Fruit fly (Drosophila melanogaster) whole organism, embryonic: ENCODE data around the gene Elp3.

ENCODE experiments used
- Ada2b ChIP-seq: fragments of 200-800 bp; sonication (Bioruptor generic); IDR thresholded peaks from 2 replicates; pipeline ENCODE4 v1.3.6; 2022; ENCODE audit warnings: missing biosample characterization, missing genetic modification characterization
- Atf3 ChIP-seq: fragments of 200-800 bp; sonication (Bioruptor generic); optimal IDR thresholded peaks from 3 replicates; lab custom pipeline; 2016; ENCODE audit warnings: missing biosample characterization, missing genetic modification characterization
- B-H2 ChIP-seq: fragments of 200-800 bp; sonication (Bioruptor generic); optimal IDR thresholded peaks from 2 replicates; lab custom pipeline; 2018; ENCODE audit warnings: missing biosample characterization, mild to moderate bottlenecking, missing genetic modification characterization
- C15 ChIP-seq: fragments of 200-800 bp; sonication (Bioruptor generic); IDR thresholded peaks from 3 replicates; pipeline ENCODE4 v1.3.6; 2022; ENCODE audit warnings: missing biosample characterization, missing genetic modification characterization
- CG13424 ChIP-seq: fragments of 200-800 bp; sonication (Bioruptor generic); optimal IDR thresholded peaks from 2 replicates; lab custom pipeline; 2019; ENCODE audit warnings: missing biosample characterization, mild to moderate bottlenecking, missing genetic modification characterization, moderate library complexity
- CG1529 ChIP-seq: fragments of 200-800 bp; sonication (Bioruptor generic); optimal IDR thresholded peaks from 3 replicates; lab custom pipeline; 2018; ENCODE audit warnings: missing biosample characterization, missing genetic modification characterization
- CG15601 ChIP-seq: fragments of 200-800 bp; sonication (Bioruptor generic); optimal IDR thresholded peaks from 3 replicates; lab custom pipeline; 2019; ENCODE audit warnings: missing biosample characterization, mild to moderate bottlenecking, missing genetic modification characterization, moderate library complexity
- CG17328 ChIP-seq: fragments of 200-800 bp; sonication (Bioruptor generic); IDR thresholded peaks from 2 replicates; pipeline ENCODE4 v1.3.6; 2022; ENCODE audit warnings: missing biosample characterization, missing genetic modification characterization
- CG17361 ChIP-seq: fragments of 200-800 bp; sonication (Bioruptor generic); IDR thresholded peaks from 3 replicates; pipeline ENCODE4 v1.3.6; 2022; ENCODE audit warnings: missing biosample characterization, missing genetic modification characterization
- CG32532 ChIP-seq: fragments of 200-800 bp; sonication (Bioruptor generic); IDR thresholded peaks from 2 replicates; pipeline ENCODE4 v1.3.6; 2022; ENCODE audit warnings: missing biosample characterization, missing genetic modification characterization
- CG34376 ChIP-seq: fragments of 200-800 bp; sonication (Bioruptor generic); optimal IDR thresholded peaks from 2 replicates; lab custom pipeline; 2018; ENCODE audit warnings: missing biosample characterization, mild to moderate bottlenecking, missing genetic modification characterization
- CG4360 ChIP-seq: fragments of 200-800 bp; sonication (Bioruptor generic); IDR thresholded peaks from 2 replicates; pipeline ENCODE4 v1.3.6; 2022; ENCODE audit warnings: missing biosample characterization, missing genetic modification characterization
- CG43689 ChIP-seq: fragments of 200-800 bp; sonication (Bioruptor generic); IDR thresholded peaks from 2 replicates; pipeline ENCODE4 v1.3.6; 2022; ENCODE audit warnings: missing biosample characterization, missing genetic modification characterization
- CG6813 ChIP-seq: fragments of 200-800 bp; sonication (Bioruptor generic); optimal IDR thresholded peaks from 2 replicates; lab custom pipeline; 2017; ENCODE audit warnings: missing biosample characterization, missing genetic modification characterization, mild to moderate bottlenecking, moderate library complexity, missing genetic modification reagents
- CG8089 ChIP-seq: fragments of 200-800 bp; sonication (Bioruptor generic); optimal IDR thresholded peaks from 3 replicates; lab custom pipeline; 2016; ENCODE audit warnings: missing biosample characterization, missing genetic modification characterization
- CG9797 ChIP-seq: fragments of 200-800 bp; sonication (Bioruptor generic); optimal IDR thresholded peaks from 3 replicates; lab custom pipeline; 2018; ENCODE audit warnings: missing biosample characterization, mild to moderate bottlenecking, missing genetic modification characterization
- Chrac-16 ChIP-seq: fragments of 200-800 bp; sonication (Bioruptor generic); optimal IDR thresholded peaks from 3 replicates; lab custom pipeline; 2016; ENCODE audit warnings: missing biosample characterization, missing genetic modification characterization
- Deaf1 ChIP-seq: fragments of 200-800 bp; optimal IDR thresholded peaks from 3 replicates; lab custom pipeline; 2019; ENCODE audit warnings: missing biosample characterization, mild to moderate bottlenecking, missing genetic modification characterization, moderate library complexity
- E2f2 ChIP-seq: fragments of 200-800 bp; sonication (Bioruptor generic); IDR thresholded peaks from 2 replicates; pipeline ENCODE4 v1.3.6; 2022; ENCODE audit warnings: missing biosample characterization, missing genetic modification characterization
- Fer2 ChIP-seq: fragments of 200-800 bp; sonication (Bioruptor generic); optimal IDR thresholded peaks from 2 replicates; lab custom pipeline; 2018; ENCODE audit warnings: missing biosample characterization, mild to moderate bottlenecking, missing genetic modification characterization, moderate library complexity
- Gsc ChIP-seq: fragments of 200-800 bp; sonication (Bioruptor generic); IDR thresholded peaks from 2 replicates; pipeline ENCODE4 v1.3.6; 2022; ENCODE audit warnings: missing biosample characterization, missing genetic modification characterization
- HLH4C ChIP-seq: fragments of 200-800 bp; sonication (Bioruptor generic); IDR thresholded peaks from 3 replicates; pipeline ENCODE4 v1.3.6; 2022; ENCODE audit warnings: missing biosample characterization, missing genetic modification characterization; ENCODE audit not compliant: partially characterized antibody
- Lim3 ChIP-seq: fragments of 200-800 bp; sonication (Bioruptor generic); IDR thresholded peaks from 2 replicates; pipeline ENCODE4 v1.3.6; 2022; ENCODE audit warnings: missing biosample characterization, missing genetic modification characterization
- NC2α ChIP-seq: fragments of 200-800 bp; sonication (Bioruptor generic); optimal IDR thresholded peaks from 2 replicates; lab custom pipeline; 2016; ENCODE audit warnings: missing biosample characterization, missing genetic modification characterization
- Oaz ChIP-seq: fragments of 200-800 bp; sonication (Bioruptor generic); IDR thresholded peaks from 2 replicates; pipeline ENCODE4 v1.3.6; 2022; ENCODE audit warnings: missing biosample characterization, missing genetic modification characterization
- ap ChIP-seq: fragments of 200-800 bp; sonication (Bioruptor generic); IDR thresholded peaks from 2 replicates; pipeline ENCODE4 v1.3.6; 2022; ENCODE audit warnings: missing biosample characterization, missing genetic modification characterization
- bsh ChIP-seq, 2 experiments: fragments of 200-800 bp; sonication (Bioruptor generic); optimal IDR thresholded peaks; 2 replicates each; lab custom pipeline; 2017 to 2018; ENCODE audit warnings: mild to moderate bottlenecking in 2 of 2, missing biosample characterization in 2 of 2, missing genetic modification characterization in 2 of 2, moderate library complexity in 1 of 2
- cas ChIP-seq: fragments of 200-800 bp; sonication (Bioruptor generic); IDR thresholded peaks from 2 replicates; pipeline ENCODE4 v1.3.6; 2022; ENCODE audit warnings: missing biosample characterization, missing genetic modification characterization
- ci ChIP-seq: fragments of 200-800 bp; sonication (Bioruptor generic); IDR thresholded peaks from 3 replicates; pipeline ENCODE4 v1.3.6; 2022; ENCODE audit warnings: missing biosample characterization, missing genetic modification characterization
- crc ChIP-seq: fragments of 200-800 bp; sonication (Bioruptor generic); optimal IDR thresholded peaks from 2 replicates; lab custom pipeline; 2016; ENCODE audit warnings: missing biosample characterization, missing genetic modification characterization
- crp ChIP-seq, 2 experiments: fragments of 200-800 bp; sonication (Bioruptor generic); optimal IDR thresholded peaks; 2 replicates in 1 of 2; 3 replicates in 1 of 2; lab custom pipeline; 2017; ENCODE audit warnings: missing biosample characterization in 2 of 2, missing genetic modification characterization in 2 of 2, mild to moderate bottlenecking in 1 of 2, moderate library complexity in 1 of 2
- fd3F ChIP-seq: fragments of 200-800 bp; sonication (Bioruptor generic); optimal IDR thresholded peaks from 2 replicates; lab custom pipeline; 2018; ENCODE audit warnings: missing biosample characterization, mild to moderate bottlenecking, missing genetic modification characterization, moderate library complexity
- fd64A ChIP-seq: fragments of 200-800 bp; sonication (Bioruptor generic); optimal IDR thresholded peaks from 3 replicates; lab custom pipeline; 2018; ENCODE audit warnings: missing biosample characterization, mild to moderate bottlenecking, missing genetic modification characterization
- gem ChIP-seq: fragments of 200-800 bp; sonication (Bioruptor generic); optimal IDR thresholded peaks from 2 replicates; lab custom pipeline; 2019; ENCODE audit warnings: missing biosample characterization, mild to moderate bottlenecking, missing genetic modification characterization, moderate library complexity
- h ChIP-seq: fragments of >200 bp; optimal IDR thresholded peaks from 2 replicates; lab custom pipeline; 2017
- hth ChIP-seq: fragments of >200 bp; optimal IDR thresholded peaks from 2 replicates; lab custom pipeline; 2017; ENCODE audit warnings: inconsistent platforms
- inv ChIP-seq: fragments of 200-800 bp; sonication (Bioruptor generic); IDR thresholded peaks from 2 replicates; pipeline ENCODE4 v1.3.6; 2022; ENCODE audit warnings: missing biosample characterization, missing genetic modification characterization; ENCODE audit not compliant: partially characterized antibody
- jigr1 ChIP-seq: fragments of 200-800 bp; sonication (Bioruptor generic); IDR thresholded peaks from 3 replicates; pipeline ENCODE4 v1.3.6; 2022; ENCODE audit warnings: missing biosample characterization, missing genetic modification characterization
- jumu ChIP-seq: fragments of 200-800 bp; sonication (Bioruptor generic); optimal IDR thresholded peaks from 3 replicates; lab custom pipeline; 2016; ENCODE audit warnings: missing biosample characterization, missing genetic modification characterization
- kni ChIP-seq: fragments of 200-800 bp; sonication (Bioruptor generic); optimal IDR thresholded peaks from 3 replicates; lab custom pipeline; 2017; ENCODE audit warnings: mild to moderate bottlenecking, missing biosample characterization, missing genetic modification reagents, missing genetic modification characterization
- lola ChIP-seq, 3 experiments: fragments of >200 bp in 2 of 3; fragments of 200-800 bp in 1 of 3; sonication (Bioruptor generic) in 1 of 3; optimal IDR thresholded peaks; 2 replicates each; lab custom pipeline; 2017 to 2019; ENCODE audit warnings: missing biosample characterization in 3 of 3, missing genetic modification characterization in 3 of 3, mild to moderate bottlenecking in 1 of 3, moderate library complexity in 1 of 3
- nerfin-1 ChIP-seq: fragments of 200-800 bp; sonication (Bioruptor generic); optimal IDR thresholded peaks from 3 replicates; lab custom pipeline; 2019; ENCODE audit warnings: missing biosample characterization, mild to moderate bottlenecking, missing genetic modification characterization, moderate library complexity
- oc ChIP-seq: fragments of 200-800 bp; sonication (Bioruptor generic); optimal IDR thresholded peaks from 2 replicates; lab custom pipeline; 2018; ENCODE audit warnings: missing biosample characterization, mild to moderate bottlenecking, missing genetic modification characterization, moderate library complexity
- pho ChIP-seq: fragments of 200-800 bp; sonication (Bioruptor generic); optimal IDR thresholded peaks from 2 replicates; lab custom pipeline; 2016; ENCODE audit warnings: missing biosample characterization, missing genetic modification characterization
- pum ChIP-seq: fragments of 200-800 bp; sonication (Bioruptor generic); optimal IDR thresholded peaks from 2 replicates; lab custom pipeline; 2016; ENCODE audit warnings: missing biosample characterization, missing genetic modification characterization
- scrt ChIP-seq: fragments of 200-800 bp; sonication (Bioruptor generic); optimal IDR thresholded peaks from 2 replicates; lab custom pipeline; 2018; ENCODE audit warnings: missing biosample characterization, mild to moderate bottlenecking, missing genetic modification characterization, moderate library complexity
- sima ChIP-seq: fragments of 200-800 bp; sonication (Bioruptor generic); optimal IDR thresholded peaks from 2 replicates; lab custom pipeline; 2016; ENCODE audit warnings: missing biosample characterization, missing genetic modification characterization
- slbo ChIP-seq: fragments of 200-800 bp; sonication (Bioruptor generic); IDR thresholded peaks from 2 replicates; pipeline ENCODE4 v1.3.6; 2022; ENCODE audit warnings: missing biosample characterization, missing genetic modification characterization
- ssp ChIP-seq: fragments of 200-800 bp; sonication (Bioruptor generic); IDR thresholded peaks from 2 replicates; pipeline ENCODE4 v1.3.6; 2022; ENCODE audit warnings: missing biosample characterization, missing genetic modification characterization
- unpg ChIP-seq: fragments of 200-800 bp; sonication (Bioruptor generic); optimal IDR thresholded peaks from 3 replicates; lab custom pipeline; 2018; ENCODE audit warnings: missing biosample characterization, mild to moderate bottlenecking, missing genetic modification characterization, moderate library complexity
- vnd ChIP-seq: fragments of 200-800 bp; sonication (Bioruptor generic); IDR thresholded peaks from 3 replicates; pipeline ENCODE4 v1.3.6; 2022; ENCODE audit warnings: missing biosample characterization, missing genetic modification characterization; ENCODE audit not compliant: partially characterized antibody
- wor ChIP-seq: fragments of 200-800 bp; sonication (Bioruptor generic); IDR thresholded peaks from 2 replicates; pipeline ENCODE4 v1.3.6; 2022; ENCODE audit warnings: missing biosample characterization, missing genetic modification characterization

Elp3 gene

DNA sequence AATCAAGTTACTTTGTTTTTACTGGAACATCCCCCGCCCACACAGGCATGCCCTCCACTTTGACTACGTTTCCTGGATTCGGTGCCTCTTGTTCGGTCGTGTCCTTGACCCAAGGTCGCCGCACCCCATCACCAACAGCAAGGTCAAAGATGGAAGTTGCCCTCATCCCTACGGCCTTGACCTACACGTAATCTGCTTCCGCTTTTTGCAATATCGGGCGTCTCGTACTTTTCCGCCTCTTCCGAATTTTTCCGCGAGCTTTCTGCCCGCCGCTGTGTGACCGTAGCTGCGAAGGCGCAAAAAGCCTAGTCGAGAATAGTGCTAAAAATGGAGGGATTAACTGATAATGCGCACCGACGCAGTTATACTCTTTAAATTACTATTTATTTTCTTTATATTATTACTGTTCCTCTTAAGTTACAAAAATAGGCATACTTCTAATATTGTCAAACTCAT is 12.0 kb downstream of the Elp3 start, which contains the start of gene Gs1l (continued):
- TF ChIP-seq Ada2b (no peak), C15 (GFP tag; lab: Robert Waterston, UW) (no peak), Fer2 (no peak), hth (lab: Kevin White, UChicago) (no peak), Gsc (GFP tag; lab: Robert Waterston, UW) (no peak), cas (no peak), Deaf1 (peak; percentile 23), CG15601 (tag; lab: Kevin White, UChicago) (no peak), CG34376 (GFP tag; lab: Kevin White, UChicago) (peak; percentile 36), jigr1 (no peak), crc (GFP tag; lab: Kevin White, UChicago) (no peak), HLH4C (GFP tag; lab: Robert Waterston, UW) (no peak), slbo (GFP tag; lab: Robert Waterston, UW) (peak; percentile 47; the same call in 1 of the 2 replicates), bsh (GFP tag; optimal IDR thresholded peaks at IDR 0.05; lab: Kevin White, UChicago) (no peak), fd64A (GFP tag; lab: Kevin White, UChicago) (no peak), oc (no peak), CG9797 (peak; percentile 46), CG43689 (no peak), gem (tag; lab: Kevin White, UChicago) (peak; percentile 37), kni (GFP tag; lab: Kevin White, UChicago) (no peak), CG17361 (GFP tag; lab: Robert Waterston, UW) (0 out of 3 replicates have a peak, but pooled peaks have one; percentile 15), wor (GFP tag; lab: Robert Waterston, UW) (no peak), jumu (GFP tag; lab: Kevin White, UChicago) (no peak), Atf3 (GFP tag; lab: Kevin White, UChicago) (no peak), CG13424 (peak; percentile 21), Chrac-16 (GFP tag; lab: Kevin White, UChicago) (no peak), CG17328 (no peak), B-H2 (peak; percentile 66), NC2α (no peak), CG8089 (no peak), inv (GFP tag; lab: Robert Waterston, UW) (no peak), pho (GFP tag; lab: Kevin White, UChicago) (no peak), unpg (GFP tag; lab: Kevin White, UChicago) (peak; percentile 34), Lim3 (no peak), CG32532 (GFP tag; lab: Robert Waterston, UW) (peak; percentile 33; the same call in 1 of the 2 replicates), scrt (GFP tag; lab: Kevin White, UChicago) (no peak), ap (no peak), CG6813 (GFP tag; lab: Kevin White, UChicago) (no peak), h (lab: Kevin White, UChicago) (no peak), ssp (GFP tag; lab: Robert Waterston, UW) (no peak), CG1529 (GFP tag; lab: Kevin White, UChicago) (no peak), sima (GFP tag; lab: Kevin White, UChicago) (no peak), Oaz (GFP tag; lab: Robert Waterston, UW) (no peak), CG4360 (no peak), ci (peak; percentile 47; the same call in 2 of the 3 replicates), fd3F (GFP tag; lab: Kevin White, UChicago) (no peak), pum (GFP tag; lab: Kevin White, UChicago) (no peak), nerfin-1 (tag; lab: Kevin White, UChicago) (no peak), lola (GFP tag; optimal IDR thresholded peaks at IDR 0.05; lab: Kevin White, UChicago) (no peak), vnd (GFP tag; lab: Robert Waterston, UW) (no peak), E2f2 (peak; percentile 77), crp (GFP tag; optimal IDR thresholded peaks at IDR 0.05; lab: Kevin White, UChicago) (no peak)
